Worm (Caenorhabditis elegans): ENCODE data around the gene str-181.

- TF ChIP-seq ama-1 (optimal IDR thresholded peaks at IDR 0.05) = no peak
- TF ChIP-seq ceh-13 (GFP tag; optimal IDR thresholded peaks at IDR 0.05) = no peak
- TF ChIP-seq sea-1 (GFP tag; conservative IDR thresholded peaks at IDR 0.05) = no peak
- TF ChIP-seq hmbx-1 (tag; optimal IDR thresholded peaks at IDR 0.05) = no peak
- TF ChIP-seq pes-1 (GFP tag; IDR thresholded peaks at IDR 0.05) = no peak
- no peak for TF ChIP-seq flt-1 (GFP tag; IDR thresholded peaks at IDR 0.05)
- no peak for TF ChIP-seq ets-7 (tag; optimal IDR thresholded peaks at IDR 0.05)
- TF ChIP-seq tbx-37 (GFP tag; conservative IDR thresholded peaks at IDR 0.05) = no peak
- TF ChIP-seq hmg-4 (GFP tag; optimal IDR thresholded peaks at IDR 0.05) = no peak
- no peak for TF ChIP-seq F13C5.2 (tag; optimal IDR thresholded peaks at IDR 0.05)
- TF ChIP-seq tbx-11 (GFP tag; IDR thresholded peaks at IDR 0.05) = no peak
- TF ChIP-seq ceh-36 (tag; optimal IDR thresholded peaks at IDR 0.05) = no peak
- TF ChIP-seq aly-1 (tag; optimal IDR thresholded peaks at IDR 0.05) = no peak
- no peak for TF ChIP-seq tra-4 (tag; optimal IDR thresholded peaks at IDR 0.05)
Observed at ce11 chrV:12754839-12755238, 36.3 kb upstream of the str-181 start, which contains the start of gene gpa-13.
